Fruit fly (Drosophila melanogaster): Measurements from ENCODE around the gene Gs1.

dm6 chr2L:128296-128715 lies 3.6 kb upstream of the Gs1 start:
- TF ChIP-seq CG2889 (GFP tag; IDR thresholded peaks at IDR 0.05): no peak
- TF ChIP-seq CG2678 (tag; optimal IDR thresholded peaks at IDR 0.05): peak; percentile 12
- TF ChIP-seq CG2199 (GFP tag; IDR thresholded peaks at IDR 0.05): 0 out of 3 replicates have a peak, but pooled peaks have one; percentile 54
- TF ChIP-seq psq (GFP tag; optimal IDR thresholded peaks at IDR 0.05): no peak
- TF ChIP-seq lab (GFP tag; optimal IDR thresholded peaks at IDR 0.05): peak; percentile 51

Data from whole organism, embryonic.